Fruit fly (Drosophila melanogaster): ENCODE measurements around the gene CG43085.
A peak's percentile ranks its signal among the peaks of the same experiment; 100 is the strongest.

dm6 chr3L:17652878-17653700 lies 6.6 kb upstream of the CG43085 start:
- TF ChIP-seq CG11762 (GFP tag; optimal IDR thresholded peaks at IDR 0.05; ENCODE audit: insufficient read depth): peak; percentile 42
- TF ChIP-seq CG9139 (GFP tag; optimal IDR thresholded peaks at IDR 0.05): no peak
- no peak for TF ChIP-seq Sox102F (GFP tag; optimal IDR thresholded peaks at IDR 0.05)
- no peak for TF ChIP-seq CG34406 (GFP tag; optimal IDR thresholded peaks at IDR 0.05)
- no peak for TF ChIP-seq CG4318 (GFP tag; optimal IDR thresholded peaks at IDR 0.05)
- TF ChIP-seq Hr4 (GFP tag; optimal IDR thresholded peaks at IDR 0.05): peak; percentile 21
- peak; percentile 13 for TF ChIP-seq net (GFP tag; optimal IDR thresholded peaks at IDR 0.05)
- TF ChIP-seq Gug (GFP tag; IDR thresholded peaks at IDR 0.05): no peak
- TF ChIP-seq Lpt (GFP tag; optimal IDR thresholded peaks at IDR 0.05): no peak
- TF ChIP-seq acj6 (GFP tag; optimal IDR thresholded peaks at IDR 0.05): no peak
- no peak for TF ChIP-seq CG8632 (GFP tag; optimal IDR thresholded peaks at IDR 0.05)
- peak; percentile 41 for TF ChIP-seq CG7368 (GFP tag; optimal IDR thresholded peaks at IDR 0.05)
- TF ChIP-seq CG16779 (tag; optimal IDR thresholded peaks at IDR 0.05): no peak
- peak; percentile 32 for TF ChIP-seq CG32006 (GFP tag; optimal IDR thresholded peaks at IDR 0.05)
